Worm (Caenorhabditis elegans) whole organism, L4 larva: ENCODE results near the gene srsx-29.

ENCODE experiments used
- D1046.2 ChIP-seq: fragments of 200-800 bp; sonication (Bioruptor generic); IDR thresholded peaks from 2 replicates; pipeline ENCODE4 v1.3.6; 2022; ENCODE audit warnings: missing genetic modification characterization, missing compliant biosample characterization
- F26F4.8 ChIP-seq: fragments of 200-800 bp; sonication (Bioruptor generic); conservative IDR thresholded peaks from 2 replicates; pipeline ENCODE4 v1.3.6; 2022; ENCODE audit warnings: missing genetic modification characterization, missing compliant biosample characterization
- F44E2.7 ChIP-seq: fragments of 200-800 bp; sonication (Bioruptor generic); IDR thresholded peaks from 2 replicates; pipeline ENCODE4 v2.1.2; 2022; ENCODE audit warnings: missing genetic modification characterization, missing compliant biosample characterization
- F49E8.2 ChIP-seq: sonication (generic microtip); optimal IDR thresholded peaks from 2 replicates; lab custom pipeline; 2016; ENCODE audit warnings: missing compliant biosample characterization, mild to moderate bottlenecking, missing genetic modification characterization, borderline replicate concordance
- T20F7.1 ChIP-seq: fragments of 200-800 bp; sonication (Bioruptor generic); optimal IDR thresholded peaks from 2 replicates; lab custom pipeline; 2018; ENCODE audit warnings: mild to moderate bottlenecking, missing genetic modification characterization, missing compliant biosample characterization
- aha-1 ChIP-seq: fragments of 150-350 bp; peaks from one replicate; lab custom pipeline; 2014; ENCODE audit warnings: missing biosample characterization, missing genetic modification characterization
- ceh-20 ChIP-seq: fragments of 200-800 bp; sonication (Bioruptor generic); IDR thresholded peaks from 2 replicates; pipeline ENCODE4 v1.3.6; 2022; ENCODE audit warnings: missing genetic modification reagents, missing genetic modification characterization, missing compliant biosample characterization
- ceh-82 ChIP-seq: sonication (generic microtip); optimal IDR thresholded peaks from 2 replicates; lab custom pipeline; 2017; ENCODE audit warnings: missing biosample characterization, missing genetic modification characterization
- ctbp-1 ChIP-seq: fragments of 200-800 bp; sonication (Bioruptor generic); IDR thresholded peaks from 2 replicates; pipeline ENCODE4 v1.3.6; 2022; ENCODE audit warnings: missing genetic modification reagents, missing genetic modification characterization, missing compliant biosample characterization
- daf-19 ChIP-seq: fragments of 200-800 bp; sonication (Bioruptor generic); conservative IDR thresholded peaks from 2 replicates; pipeline ENCODE4 v1.3.6; 2022; ENCODE audit warnings: missing genetic modification characterization, missing compliant biosample characterization
- dmd-6 ChIP-seq: fragments of 200-800 bp; sonication (Bioruptor generic); IDR thresholded peaks from 2 replicates; pipeline ENCODE4 v1.3.6; 2022; ENCODE audit warnings: missing genetic modification reagents, missing genetic modification characterization, missing compliant biosample characterization
- dve-1 ChIP-seq: sonication (generic microtip); optimal IDR thresholded peaks from 2 replicates; lab custom pipeline; 2017; ENCODE audit warnings: antibody characterized with exemption, mild to moderate bottlenecking, missing genetic modification characterization, missing compliant biosample characterization; ENCODE audit not compliant: insufficient read depth
- egl-43 ChIP-seq: fragments of 200-800 bp; sonication (Bioruptor generic); IDR thresholded peaks from 2 replicates; pipeline ENCODE4 v1.3.6; 2022; ENCODE audit warnings: missing genetic modification reagents, missing genetic modification characterization, missing compliant biosample characterization
- fkh-10 ChIP-seq: fragments of 150-350 bp; optimal IDR thresholded peaks from 2 replicates; lab custom pipeline; 2014; ENCODE audit warnings: missing biosample characterization, missing genetic modification reagents, missing genetic modification characterization
- hif-1 ChIP-seq, 2 experiments: sonication (generic microtip); optimal IDR thresholded peaks; 2 replicates each; lab custom pipeline; 2016 to 2017; ENCODE audit warnings: missing compliant biosample characterization in 2 of 2, missing genetic modification characterization in 2 of 2, missing genetic modification reagents in 2 of 2, missing genotype in 2 of 2, mild to moderate bottlenecking in 1 of 2
- hlh-11 ChIP-seq: fragments of 200-800 bp; sonication (Bioruptor generic); optimal IDR thresholded peaks from 2 replicates; lab custom pipeline; 2018; ENCODE audit warnings: mild to moderate bottlenecking, missing genetic modification characterization, missing compliant biosample characterization
- hmg-1.1 ChIP-seq: fragments of 200-800 bp; sonication (Bioruptor generic); IDR thresholded peaks from 2 replicates; pipeline ENCODE4 v1.3.6; 2022; ENCODE audit warnings: missing genetic modification reagents, missing genetic modification characterization, missing compliant biosample characterization
- lin-13 ChIP-seq: fragments of 150-350 bp; optimal IDR thresholded peaks from 2 replicates; lab custom pipeline; 2014; ENCODE audit warnings: missing biosample characterization, missing genetic modification reagents, missing genetic modification characterization
- lin-15B ChIP-seq: fragments of 150-350 bp; sonication (generic microtip); optimal IDR thresholded peaks from 3 replicates; lab custom pipeline; 2014; ENCODE audit warnings: missing biosample characterization, missing genetic modification characterization
- lin-29 ChIP-seq: fragments of 200-800 bp; sonication (Bioruptor generic); IDR thresholded peaks from 2 replicates; pipeline ENCODE4 v1.3.6; 2022; ENCODE audit warnings: missing genetic modification reagents, missing genetic modification characterization, missing compliant biosample characterization
- lin-38 ChIP-seq: fragments of 200-800 bp; sonication (Bioruptor generic); IDR thresholded peaks from 2 replicates; pipeline ENCODE4 v1.3.6; 2022; ENCODE audit warnings: missing genetic modification reagents, missing genetic modification characterization, missing compliant biosample characterization
- lin-39 ChIP-seq: fragments of 150-350 bp; optimal IDR thresholded peaks from 2 replicates; lab custom pipeline; 2014; ENCODE audit warnings: missing biosample characterization, missing genetic modification reagents, missing genetic modification characterization
- mdl-1 ChIP-seq, 2 experiments: fragments of 150-350 bp in 1 of 2; sonication (generic microtip) in 1 of 2; optimal IDR thresholded peaks; 2 replicates each; lab custom pipeline; 2014 to 2017; ENCODE audit warnings: missing biosample characterization in 2 of 2, missing genetic modification characterization in 2 of 2
- mdt-29 ChIP-seq: fragments of 200-800 bp; sonication (Bioruptor generic); IDR thresholded peaks from 2 replicates; pipeline ENCODE4 v1.3.6; 2022; ENCODE audit warnings: missing genetic modification reagents, missing genetic modification characterization, missing compliant biosample characterization
- mep-1 ChIP-seq: fragments of 150-350 bp; sonication (generic microtip); optimal IDR thresholded peaks from 3 replicates; lab custom pipeline; 2014; ENCODE audit warnings: missing biosample characterization, missing genetic modification characterization
- mes-2 ChIP-seq: sonication (generic microtip); optimal IDR thresholded peaks from 2 replicates; lab custom pipeline; 2016; ENCODE audit warnings: missing genotype, mild to moderate bottlenecking, missing genetic modification characterization, missing compliant biosample characterization; ENCODE audit not compliant: poor library complexity, severe bottlenecking
- mxl-3 ChIP-seq: fragments of 200-800 bp; sonication (Bioruptor generic); optimal IDR thresholded peaks from 2 replicates; lab custom pipeline; 2018; ENCODE audit warnings: mild to moderate bottlenecking, missing genetic modification characterization, missing compliant biosample characterization
- nhr-10 ChIP-seq: fragments of 150-350 bp; optimal IDR thresholded peaks from 2 replicates; lab custom pipeline; 2014; ENCODE audit warnings: missing biosample characterization, missing genetic modification characterization
- nhr-111 ChIP-seq: fragments of 200-800 bp; sonication (Bioruptor generic); optimal IDR thresholded peaks from 2 replicates; lab custom pipeline; 2018; ENCODE audit warnings: mild to moderate bottlenecking, missing genetic modification characterization, missing compliant biosample characterization
- nhr-25 ChIP-seq: sonication (generic microtip); optimal IDR thresholded peaks from 2 replicates; lab custom pipeline; 2017; ENCODE audit warnings: missing genetic modification characterization, mild to moderate bottlenecking, missing compliant biosample characterization, antibody characterized with exemption, moderate library complexity, borderline replicate concordance; ENCODE audit not compliant: insufficient read depth
- nhr-48 ChIP-seq: sonication (generic microtip); optimal IDR thresholded peaks from 2 replicates; lab custom pipeline; 2016; ENCODE audit warnings: mild to moderate bottlenecking, missing genetic modification characterization, missing compliant biosample characterization
- nhr-76 ChIP-seq: fragments of 150-350 bp; optimal IDR thresholded peaks from 2 replicates; lab custom pipeline; 2014; ENCODE audit warnings: missing biosample characterization, missing genetic modification characterization
- pha-4 ChIP-seq, 2 experiments: fragments of 150-350 bp in 1 of 2; fragments of 200-800 bp in 1 of 2; sonication (Bioruptor generic) in 1 of 2; IDR thresholded peaks in 1 of 2; optimal IDR thresholded peaks in 1 of 2; 2 replicates each; pipeline versions ENCODE4 v1.3.6 to Lab custom; 2014 to 2022; ENCODE audit warnings: missing genetic modification characterization in 2 of 2, missing genetic modification reagents in 2 of 2, missing biosample characterization in 1 of 2, missing compliant biosample characterization in 1 of 2
- php-3 ChIP-seq: fragments of 200-800 bp; sonication (Bioruptor generic); IDR thresholded peaks from 2 replicates; pipeline ENCODE4 v1.3.6; 2022; ENCODE audit warnings: missing genetic modification reagents, missing genetic modification characterization, missing compliant biosample characterization
- rbr-2 ChIP-seq: sonication (generic microtip); optimal IDR thresholded peaks from 2 replicates; lab custom pipeline; 2016; ENCODE audit warnings: missing genotype, missing genetic modification characterization, missing compliant biosample characterization
- saeg-2 ChIP-seq: fragments of 200-800 bp; sonication (Bioruptor generic); IDR thresholded peaks from 2 replicates; pipeline ENCODE4 v1.3.6; 2022; ENCODE audit warnings: missing genetic modification reagents, missing genetic modification characterization, missing compliant biosample characterization
- skn-1 ChIP-seq: fragments of 150-350 bp; optimal IDR thresholded peaks from 2 replicates; lab custom pipeline; 2014; ENCODE audit warnings: missing biosample characterization, missing genetic modification characterization
- snpc-1.2 ChIP-seq: fragments of 200-800 bp; sonication (Bioruptor generic); IDR thresholded peaks from 2 replicates; pipeline ENCODE4 v1.3.6; 2022; ENCODE audit warnings: missing genetic modification reagents, missing genetic modification characterization, missing compliant biosample characterization
- unc-130 ChIP-seq: sonication (generic microtip); optimal IDR thresholded peaks from 2 replicates; lab custom pipeline; 2016; ENCODE audit warnings: missing genetic modification reagents, missing genetic modification characterization, missing compliant biosample characterization
- unc-62 ChIP-seq, 3 experiments: fragments of 150-350 bp in 1 of 3; sonication (generic microtip); optimal IDR thresholded peaks in 2 of 3; peaks in 1 of 3; 1 replicate in 1 of 3; 2 replicates in 2 of 3; lab custom pipeline; 2014 to 2017; ENCODE audit warnings: missing biosample characterization in 3 of 3, missing genetic modification characterization in 3 of 3, missing genetic modification reagents in 3 of 3, missing genotype in 1 of 3
- vab-7 ChIP-seq: fragments of 200-800 bp; sonication (Bioruptor generic); IDR thresholded peaks from 2 replicates; pipeline ENCODE4 v1.3.6; 2022; ENCODE audit warnings: missing genetic modification reagents, missing genetic modification characterization, missing compliant biosample characterization
- zag-1 ChIP-seq: fragments of 150-350 bp; optimal IDR thresholded peaks from 2 replicates; lab custom pipeline; 2014; ENCODE audit warnings: missing biosample characterization, missing genetic modification characterization
- zfp-3 ChIP-seq: fragments of 200-800 bp; sonication (Bioruptor generic); conservative IDR thresholded peaks from 2 replicates; pipeline ENCODE4 v1.3.6; 2022; ENCODE audit warnings: missing genetic modification reagents, missing genetic modification characterization, missing compliant biosample characterization
- zip-2 ChIP-seq: fragments of 150-350 bp; optimal IDR thresholded peaks from 2 replicates; lab custom pipeline; 2014; ENCODE audit warnings: missing biosample characterization, missing genetic modification characterization

The srsx-29 gene

DNA sequence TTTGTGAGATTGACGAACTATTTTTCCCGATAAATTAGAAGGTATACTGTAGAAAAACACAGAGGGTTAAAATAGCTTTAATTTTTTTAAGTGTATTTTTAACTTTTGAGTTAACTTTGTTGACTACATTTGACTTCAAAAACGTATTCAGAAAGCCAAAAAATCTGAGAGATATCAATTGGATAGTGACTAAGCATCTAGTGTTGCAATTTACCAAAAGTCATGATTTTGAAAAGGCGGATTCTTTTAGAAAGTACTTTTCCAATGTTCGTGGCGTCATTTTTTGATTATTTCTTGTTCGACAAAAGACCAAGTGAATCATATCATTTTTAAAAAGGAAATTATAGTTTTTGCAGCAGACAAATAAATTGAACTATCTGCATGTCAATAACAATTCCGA, 14.1 kb downstream of the srsx-29 start:
- TF ChIP-seq nhr-10 (tag; lab: Kevin White, UChicago), result no peak
- TF ChIP-seq mdt-29, result no peak
- TF ChIP-seq pha-4 (GFP tag; IDR thresholded peaks at IDR 0.05; lab: Robert Waterston, UW), result no peak
- TF ChIP-seq pha-4 (tag; optimal IDR thresholded peaks at IDR 0.05; lab: Kevin White, UChicago), result no peak
- peak; percentile 24 for TF ChIP-seq lin-13
- no peak for TF ChIP-seq D1046.2 (GFP tag; lab: Robert Waterston, UW)
- no peak for TF ChIP-seq php-3
- peak; percentile 49 for TF ChIP-seq mep-1 (tag; lab: Kevin White, UChicago)
- TF ChIP-seq daf-19 (GFP tag; lab: Robert Waterston, UW), result no peak

DNA sequence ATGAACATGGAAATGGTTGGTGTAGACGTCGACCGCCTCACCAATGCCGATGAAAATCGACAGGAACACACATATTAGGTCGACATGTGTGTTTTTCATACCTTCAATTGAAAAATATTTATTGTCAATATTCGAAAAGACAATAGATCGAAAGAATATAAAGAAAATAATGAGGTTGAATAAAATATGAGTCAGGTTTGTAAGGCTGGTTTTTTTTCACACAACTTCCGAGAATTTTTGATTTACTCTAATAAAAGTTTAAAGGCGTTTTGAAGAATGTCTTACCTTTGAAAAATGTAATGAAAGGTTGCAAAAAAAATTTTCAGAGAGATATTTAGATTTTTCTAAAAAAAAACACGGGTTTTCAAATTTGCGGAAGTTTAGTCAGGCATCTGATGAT, 18.9 kb downstream of the srsx-29 start, which contains the start of gene egl-3:
egl-3 (minus strand) TSS at position 101 of the 400 bp plus-strand sequence.
- no peak for TF ChIP-seq hmg-1.1 (GFP tag; lab: Robert Waterston, UW)
- TF ChIP-seq mep-1 (tag; lab: Kevin White, UChicago), result no peak
- peak in 1 of 2 experiments; percentile 26 for TF ChIP-seq unc-62 (GFP tag; optimal IDR thresholded peaks at IDR 0.05 in 1 of 2; lab: Kevin White, UChicago)
- TF ChIP-seq unc-62 (tag; optimal IDR thresholded peaks at IDR 0.05; lab: Kevin White, UChicago), result no peak
- TF ChIP-seq, all 104 proteins: peak for 1

- TF ChIP-seq ctbp-1, result peak; percentile 85; the same call in 1 of the 2 replicates
- peak; percentile 47; the same call in 1 of the 2 replicates for TF ChIP-seq lin-38 (GFP tag; lab: Robert Waterston, UW)
- 0 out of 2 replicates have a peak, but pooled peaks have one; percentile 33 for TF ChIP-seq vab-7 (GFP tag; lab: Robert Waterston, UW)
- peak; percentile 85 for TF ChIP-seq mep-1 (tag; lab: Kevin White, UChicago)
- TF ChIP-seq dmd-6 (GFP tag; lab: Robert Waterston, UW), result peak; percentile 47
- TF ChIP-seq rbr-2 (tag; lab: Kevin White, UChicago), result peak; percentile 89
- TF ChIP-seq dve-1, result no peak
- no peak for TF ChIP-seq lin-15B (tag; lab: Kevin White, UChicago)
- peak; percentile 82 for TF ChIP-seq hmg-1.1 (GFP tag; lab: Robert Waterston, UW)
- TF ChIP-seq nhr-25, result no peak
- TF ChIP-seq nhr-48 (tag; lab: Kevin White, UChicago), result peak; percentile 25
- TF ChIP-seq T20F7.1 (GFP tag; lab: Kevin White, UChicago), result no peak
- TF ChIP-seq hif-1 (tag; optimal IDR thresholded peaks at IDR 0.05; lab: Kevin White, UChicago), result peak in 1 of 2 experiments; percentile 66
- no peak for TF ChIP-seq nhr-111 (GFP tag; lab: Kevin White, UChicago)
- no peak for TF ChIP-seq lin-39
- peak; percentile 58; the same call in 1 of the 2 replicates for TF ChIP-seq ceh-20 (GFP tag; lab: Robert Waterston, UW)
- peak; percentile 98 for TF ChIP-seq fkh-10
- no peak for TF ChIP-seq F44E2.7 (GFP tag; lab: Robert Waterston, UW)
- TF ChIP-seq skn-1 (tag; lab: Kevin White, UChicago), result no peak
- peak; percentile 28 for TF ChIP-seq mxl-3
- no peak for TF ChIP-seq F26F4.8 (GFP tag; lab: Robert Waterston, UW)
- TF ChIP-seq zag-1 (tag; lab: Kevin White, UChicago), result peak; percentile 20
- no peak for TF ChIP-seq snpc-1.2 (GFP tag; lab: Robert Waterston, UW)
- 0 out of 2 replicates have a peak, but pooled peaks have one; percentile 26 for TF ChIP-seq saeg-2
- no peak for TF ChIP-seq lin-29 (GFP tag; lab: Robert Waterston, UW)
- TF ChIP-seq egl-43, result peak; percentile 84
- no peak for TF ChIP-seq ceh-82 (tag; lab: Kevin White, UChicago)
- peak; percentile 34 for TF ChIP-seq mes-2
- no peak for TF ChIP-seq F49E8.2 (tag; lab: Kevin White, UChicago)
- TF ChIP-seq zfp-3 (GFP tag; lab: Robert Waterston, UW), result no peak
- TF ChIP-seq aha-1 (tag; lab: Kevin White, UChicago), result peak; percentile 100
- TF ChIP-seq hlh-11 (tag; lab: Kevin White, UChicago), result peak; percentile 56
- TF ChIP-seq nhr-76 (tag; lab: Kevin White, UChicago), result no peak
- TF ChIP-seq zip-2, result no peak
- TF ChIP-seq unc-130 (GFP tag; lab: Kevin White, UChicago), result no peak
- TF ChIP-seq mdl-1 (tag; optimal IDR thresholded peaks at IDR 0.05; lab: Kevin White, UChicago), result peak; percentile 18 to 90
- 0 out of 2 replicates have a peak, but pooled peaks have one; percentile 25 for TF ChIP-seq mdt-29
Measured at ce11 chrV:10174632-10175075, 19.9 kb downstream of the srsx-29 start.
